Fruit fly (Drosophila melanogaster): ENCODE measurements around the gene CG46521.
"Not testable (repeated sequence)": the region's sequence is repeated elsewhere in the genome, so short reads cannot be mapped to it uniquely, and the experiment has no call there.

DNA sequence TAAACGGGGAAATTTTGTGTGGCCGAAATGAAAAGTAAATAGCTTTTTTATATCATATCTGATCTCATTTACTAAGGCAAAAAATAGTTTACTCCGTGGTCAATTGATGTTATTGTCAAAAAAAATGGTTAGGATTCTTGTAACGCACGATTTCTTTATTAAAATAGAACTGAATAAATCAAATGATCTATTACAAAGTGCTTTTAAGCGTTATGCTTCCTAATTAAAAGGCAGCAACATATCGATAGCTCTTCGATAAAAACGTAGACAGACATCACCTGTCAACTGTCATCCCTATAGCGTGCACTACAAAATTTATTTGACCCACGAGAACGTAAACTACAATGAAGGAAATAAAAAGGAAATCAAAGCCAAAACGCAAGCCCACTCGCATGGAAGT is 5.1 kb upstream of the CG46521 start, which contains the start of gene CG46520:
- not testable (repeated sequence) for TF ChIP-seq br (GFP tag; optimal IDR thresholded peaks at IDR 0.05); Sp1 (GFP tag; optimal IDR thresholded peaks at IDR 0.05); dl (GFP tag; optimal IDR thresholded peaks at IDR 0.05; ENCODE audit: insufficient read depth in 1 of 2, partially characterized antibody in 2 of 2); OdsH (GFP tag; optimal IDR thresholded peaks at IDR 0.05); brk (GFP tag; optimal IDR thresholded peaks at IDR 0.05); h (GFP tag; optimal IDR thresholded peaks at IDR 0.05)
